Fruit fly (Drosophila melanogaster) whole organism, adult: Measurements from ENCODE around the gene Rpt6.

ENCODE experiments used
- CG12768 ChIP-seq: fragments of 200-800 bp; sonication (Bioruptor generic); optimal IDR thresholded peaks from 2 replicates; lab custom pipeline; 2017; ENCODE audit warnings: missing biosample characterization, missing genetic modification characterization, mild to moderate bottlenecking, moderate library complexity, missing genetic modification reagents
- CG14711 ChIP-seq: fragments of 200-800 bp; sonication (Bioruptor generic); optimal IDR thresholded peaks from 2 replicates; lab custom pipeline; 2018; ENCODE audit warnings: missing biosample characterization, mild to moderate bottlenecking, missing genetic modification characterization, moderate library complexity
- CG1620 ChIP-seq: fragments of 200-800 bp; sonication (Bioruptor generic); optimal IDR thresholded peaks from 2 replicates; lab custom pipeline; 2016; ENCODE audit warnings: missing biosample characterization, missing genetic modification characterization
- CG33017 ChIP-seq: fragments of 200-800 bp; sonication (Bioruptor generic); optimal IDR thresholded peaks from 2 replicates; lab custom pipeline; 2018; ENCODE audit warnings: missing biosample characterization, mild to moderate bottlenecking, missing genetic modification characterization, moderate library complexity
- CG5204 ChIP-seq: fragments of 200-800 bp; sonication (Bioruptor generic); optimal IDR thresholded peaks from 2 replicates; lab custom pipeline; 2016; ENCODE audit warnings: missing biosample characterization, missing genetic modification characterization
- CG7101 ChIP-seq: fragments of 200-800 bp; sonication (Bioruptor generic); optimal IDR thresholded peaks from 2 replicates; lab custom pipeline; 2018; ENCODE audit warnings: missing biosample characterization, mild to moderate bottlenecking, missing genetic modification characterization, moderate library complexity
- Clk ChIP-seq: fragments of 200-800 bp; sonication (Bioruptor generic); optimal IDR thresholded peaks from 2 replicates; lab custom pipeline; 2017; ENCODE audit warnings: missing biosample characterization, missing genetic modification characterization
- Hr96 ChIP-seq: fragments of 200-800 bp; sonication (Bioruptor generic); optimal IDR thresholded peaks from 2 replicates; lab custom pipeline; 2016; ENCODE audit warnings: missing biosample characterization, missing genetic modification characterization
- Mnt ChIP-seq: fragments of 200-800 bp; sonication (Bioruptor generic); optimal IDR thresholded peaks from 2 replicates; lab custom pipeline; 2016; ENCODE audit warnings: missing biosample characterization, mild to moderate bottlenecking, missing genetic modification characterization
- bab1 ChIP-seq: fragments of 200-800 bp; sonication (Bioruptor generic); optimal IDR thresholded peaks from 3 replicates; lab custom pipeline; 2019; ENCODE audit warnings: missing biosample characterization, mild to moderate bottlenecking, missing genetic modification characterization, moderate library complexity
- ovo ChIP-seq: fragments of 200-800 bp; sonication (Bioruptor generic); optimal IDR thresholded peaks from 2 replicates; lab custom pipeline; 2016; ENCODE audit warnings: missing biosample characterization, missing genetic modification characterization
- pad ChIP-seq: fragments of 200-800 bp; sonication (Bioruptor generic); optimal IDR thresholded peaks from 3 replicates; lab custom pipeline; 2017; ENCODE audit warnings: missing biosample characterization, missing genetic modification characterization, mild to moderate bottlenecking, moderate library complexity, missing genetic modification reagents
- tj ChIP-seq: fragments of 200-800 bp; sonication (Bioruptor generic); optimal IDR thresholded peaks from 3 replicates; lab custom pipeline; 2017; ENCODE audit warnings: missing biosample characterization, mild to moderate bottlenecking, missing genetic modification characterization, moderate library complexity
- toe ChIP-seq: fragments of 200-800 bp; sonication (Bioruptor generic); optimal IDR thresholded peaks from 2 replicates; lab custom pipeline; 2016; ENCODE audit warnings: missing biosample characterization, missing genetic modification characterization

- no peak for TF ChIP-seq toe (GFP tag; lab: Kevin White, UChicago)
- no peak for TF ChIP-seq CG14711 (tag; lab: Kevin White, UChicago)
- TF ChIP-seq CG7101 (tag; lab: Kevin White, UChicago) = no peak
- no peak for TF ChIP-seq bab1
- no peak for TF ChIP-seq Hr96 (GFP tag; lab: Kevin White, UChicago)
- no peak for TF ChIP-seq tj (GFP tag; lab: Kevin White, UChicago)
- TF ChIP-seq CG33017 = no peak
- no peak for TF ChIP-seq Mnt (GFP tag; lab: Kevin White, UChicago)
- no peak for TF ChIP-seq pad
- TF ChIP-seq CG12768 (GFP tag; lab: Kevin White, UChicago) = no peak
- no peak for TF ChIP-seq Clk
- no peak for TF ChIP-seq CG1620 (GFP tag; lab: Kevin White, UChicago)
- TF ChIP-seq CG5204 = no peak
- TF ChIP-seq ovo (GFP tag; lab: Kevin White, UChicago) = peak; percentile 18
Measured at dm6 chrX:21338153-21338552, 22.3 kb downstream of the Rpt6 start.
